Worm (Caenorhabditis elegans) whole organism, L4 larva: ENCODE results near the gene dmd-6.

Experiments used
- D1046.2 ChIP-seq: fragments of 200-800 bp; sonication (Bioruptor generic); IDR thresholded peaks from 2 replicates; pipeline ENCODE4 v1.3.6; 2022; ENCODE audit warnings: missing genetic modification characterization, missing compliant biosample characterization
- F49E8.2 ChIP-seq: sonication (generic microtip); optimal IDR thresholded peaks from 2 replicates; lab custom pipeline; 2016; ENCODE audit warnings: missing compliant biosample characterization, mild to moderate bottlenecking, missing genetic modification characterization, borderline replicate concordance
- R02D3.7 ChIP-seq: fragments of 150-350 bp; sonication (generic microtip); optimal IDR thresholded peaks from 3 replicates; lab custom pipeline; 2014; ENCODE audit warnings: missing biosample characterization, missing genetic modification characterization
- T20F7.1 ChIP-seq: fragments of 200-800 bp; sonication (Bioruptor generic); optimal IDR thresholded peaks from 2 replicates; lab custom pipeline; 2018; ENCODE audit warnings: mild to moderate bottlenecking, missing genetic modification characterization, missing compliant biosample characterization
- T26A8.4 ChIP-seq: fragments of 200-800 bp; sonication (Bioruptor generic); IDR thresholded peaks from 2 replicates; pipeline ENCODE4 v1.3.6; 2022; ENCODE audit warnings: missing genetic modification characterization, missing compliant biosample characterization
- Y48G9A.11 ChIP-seq: fragments of 200-800 bp; sonication (Bioruptor generic); IDR thresholded peaks from 2 replicates; pipeline ENCODE4 v1.3.6; 2022; ENCODE audit warnings: missing genetic modification reagents, missing genetic modification characterization, missing compliant biosample characterization
- ZK337.2 ChIP-seq: fragments of 200-800 bp; sonication (Bioruptor generic); IDR thresholded peaks from 2 replicates; pipeline ENCODE4 v1.3.6; 2022; ENCODE audit warnings: missing genetic modification reagents, missing genetic modification characterization, missing compliant biosample characterization
- ceh-20 ChIP-seq: fragments of 200-800 bp; sonication (Bioruptor generic); IDR thresholded peaks from 2 replicates; pipeline ENCODE4 v1.3.6; 2022; ENCODE audit warnings: missing genetic modification reagents, missing genetic modification characterization, missing compliant biosample characterization
- ceh-32 ChIP-seq: sonication (generic microtip); optimal IDR thresholded peaks from 2 replicates; lab custom pipeline; 2016; ENCODE audit warnings: mild to moderate bottlenecking, missing genetic modification characterization, missing compliant biosample characterization; ENCODE audit not compliant: poor library complexity
- ceh-44 ChIP-seq: fragments of 200-800 bp; sonication (Bioruptor generic); IDR thresholded peaks from 2 replicates; pipeline ENCODE4 v1.3.6; 2022; ENCODE audit warnings: missing genetic modification reagents, missing genetic modification characterization, missing compliant biosample characterization
- daf-16 ChIP-seq, 3 experiments: sonication (generic microtip); optimal IDR thresholded peaks; 2 replicates each; lab custom pipeline; 2016 to 2017; ENCODE audit warnings: missing genetic modification characterization in 3 of 3, missing genetic modification reagents in 3 of 3, mild to moderate bottlenecking in 2 of 3, missing compliant biosample characterization in 2 of 3, missing biosample characterization in 1 of 3, moderate library complexity in 1 of 3
- daf-19 ChIP-seq: fragments of 200-800 bp; sonication (Bioruptor generic); conservative IDR thresholded peaks from 2 replicates; pipeline ENCODE4 v1.3.6; 2022; ENCODE audit warnings: missing genetic modification characterization, missing compliant biosample characterization
- dmd-6 ChIP-seq: fragments of 200-800 bp; sonication (Bioruptor generic); IDR thresholded peaks from 2 replicates; pipeline ENCODE4 v1.3.6; 2022; ENCODE audit warnings: missing genetic modification reagents, missing genetic modification characterization, missing compliant biosample characterization
- dmd-8 ChIP-seq: fragments of 200-800 bp; sonication (Bioruptor generic); IDR thresholded peaks from 2 replicates; pipeline ENCODE4 v1.3.6; 2022; ENCODE audit warnings: missing genetic modification characterization, missing compliant biosample characterization
- dve-1 ChIP-seq: sonication (generic microtip); optimal IDR thresholded peaks from 2 replicates; lab custom pipeline; 2017; ENCODE audit warnings: antibody characterized with exemption, mild to moderate bottlenecking, missing genetic modification characterization, missing compliant biosample characterization; ENCODE audit not compliant: insufficient read depth
- fos-1 ChIP-seq: fragments of 150-350 bp; optimal IDR thresholded peaks from 2 replicates; lab custom pipeline; 2014; ENCODE audit warnings: missing biosample characterization, missing genetic modification characterization
- hlh-11 ChIP-seq: fragments of 200-800 bp; sonication (Bioruptor generic); optimal IDR thresholded peaks from 2 replicates; lab custom pipeline; 2018; ENCODE audit warnings: mild to moderate bottlenecking, missing genetic modification characterization, missing compliant biosample characterization
- hlh-30 ChIP-seq: sonication (generic microtip); optimal IDR thresholded peaks from 2 replicates; lab custom pipeline; 2017; ENCODE audit warnings: antibody characterized with exemption, mild to moderate bottlenecking, missing genetic modification characterization, missing compliant biosample characterization; ENCODE audit not compliant: insufficient read depth
- hmg-1.1 ChIP-seq: fragments of 200-800 bp; sonication (Bioruptor generic); IDR thresholded peaks from 2 replicates; pipeline ENCODE4 v1.3.6; 2022; ENCODE audit warnings: missing genetic modification reagents, missing genetic modification characterization, missing compliant biosample characterization
- jun-1 ChIP-seq: fragments of 150-350 bp; optimal IDR thresholded peaks from 2 replicates; lab custom pipeline; 2014; ENCODE audit warnings: missing biosample characterization, missing genetic modification reagents, missing genetic modification characterization
- lim-7 ChIP-seq: fragments of 200-800 bp; sonication (Bioruptor generic); IDR thresholded peaks from 2 replicates; pipeline ENCODE4 v1.3.6; 2022; ENCODE audit warnings: missing genetic modification characterization, missing compliant biosample characterization
- lin-1 ChIP-seq: fragments of 200-800 bp; sonication (Bioruptor generic); IDR thresholded peaks from 2 replicates; pipeline ENCODE4 v1.3.6; 2022; ENCODE audit warnings: missing genetic modification reagents, missing genetic modification characterization, missing compliant biosample characterization
- lin-13 ChIP-seq: fragments of 150-350 bp; optimal IDR thresholded peaks from 2 replicates; lab custom pipeline; 2014; ENCODE audit warnings: missing biosample characterization, missing genetic modification reagents, missing genetic modification characterization
- lin-29 ChIP-seq: fragments of 200-800 bp; sonication (Bioruptor generic); IDR thresholded peaks from 2 replicates; pipeline ENCODE4 v1.3.6; 2022; ENCODE audit warnings: missing genetic modification reagents, missing genetic modification characterization, missing compliant biosample characterization
- lin-38 ChIP-seq: fragments of 200-800 bp; sonication (Bioruptor generic); IDR thresholded peaks from 2 replicates; pipeline ENCODE4 v1.3.6; 2022; ENCODE audit warnings: missing genetic modification reagents, missing genetic modification characterization, missing compliant biosample characterization
- lir-3 ChIP-seq: sonication (generic microtip); optimal IDR thresholded peaks from 2 replicates; lab custom pipeline; 2016; ENCODE audit warnings: mild to moderate bottlenecking, missing genetic modification characterization, missing compliant biosample characterization
- lsy-2 ChIP-seq, 2 experiments: fragments of 150-350 bp in 1 of 2; sonication (generic microtip) in 1 of 2; optimal IDR thresholded peaks; 2 replicates each; lab custom pipeline; 2014 to 2017; ENCODE audit warnings: missing biosample characterization in 2 of 2, missing genetic modification characterization in 2 of 2
- mdt-29 ChIP-seq: fragments of 200-800 bp; sonication (Bioruptor generic); IDR thresholded peaks from 2 replicates; pipeline ENCODE4 v1.3.6; 2022; ENCODE audit warnings: missing genetic modification reagents, missing genetic modification characterization, missing compliant biosample characterization
- mep-1 ChIP-seq: fragments of 150-350 bp; sonication (generic microtip); optimal IDR thresholded peaks from 3 replicates; lab custom pipeline; 2014; ENCODE audit warnings: missing biosample characterization, missing genetic modification characterization
- mxl-2 ChIP-seq: fragments of 200-800 bp; sonication (Bioruptor generic); conservative IDR thresholded peaks from 2 replicates; pipeline ENCODE4 v1.3.6; 2022; ENCODE audit warnings: missing genetic modification reagents, missing genetic modification characterization, missing compliant biosample characterization
- mxl-3 ChIP-seq: fragments of 200-800 bp; sonication (Bioruptor generic); optimal IDR thresholded peaks from 2 replicates; lab custom pipeline; 2018; ENCODE audit warnings: mild to moderate bottlenecking, missing genetic modification characterization, missing compliant biosample characterization
- nhr-10 ChIP-seq: fragments of 150-350 bp; optimal IDR thresholded peaks from 2 replicates; lab custom pipeline; 2014; ENCODE audit warnings: missing biosample characterization, missing genetic modification characterization
- nhr-102 ChIP-seq: sonication (generic microtip); optimal IDR thresholded peaks from 2 replicates; lab custom pipeline; 2016; ENCODE audit warnings: mild to moderate bottlenecking, missing genetic modification characterization, moderate library complexity, missing compliant biosample characterization
- nhr-11 ChIP-seq: fragments of 150-350 bp; optimal IDR thresholded peaks from 2 replicates; lab custom pipeline; 2014; ENCODE audit warnings: missing biosample characterization, missing genetic modification characterization
- nhr-237 ChIP-seq: sonication (generic microtip); optimal IDR thresholded peaks from 2 replicates; lab custom pipeline; 2017; ENCODE audit warnings: missing biosample characterization, missing genetic modification characterization
- nhr-28 ChIP-seq: fragments of 150-350 bp; optimal IDR thresholded peaks from 2 replicates; lab custom pipeline; 2014; ENCODE audit warnings: missing biosample characterization, missing genetic modification characterization
- nhr-48 ChIP-seq: sonication (generic microtip); optimal IDR thresholded peaks from 2 replicates; lab custom pipeline; 2016; ENCODE audit warnings: mild to moderate bottlenecking, missing genetic modification characterization, missing compliant biosample characterization
- nhr-6 ChIP-seq: fragments of 150-350 bp; optimal IDR thresholded peaks from 2 replicates; lab custom pipeline; 2014; ENCODE audit warnings: missing biosample characterization, missing genetic modification characterization
- nhr-76 ChIP-seq: fragments of 150-350 bp; optimal IDR thresholded peaks from 2 replicates; lab custom pipeline; 2014; ENCODE audit warnings: missing biosample characterization, missing genetic modification characterization
- nhr-77 ChIP-seq: fragments of 150-350 bp; optimal IDR thresholded peaks from 2 replicates; lab custom pipeline; 2014; ENCODE audit warnings: missing biosample characterization, missing genetic modification characterization
- pha-4 ChIP-seq, 2 experiments: fragments of 150-350 bp in 1 of 2; fragments of 200-800 bp in 1 of 2; sonication (Bioruptor generic) in 1 of 2; IDR thresholded peaks in 1 of 2; optimal IDR thresholded peaks in 1 of 2; 2 replicates each; pipeline versions ENCODE4 v1.3.6 to Lab custom; 2014 to 2022; ENCODE audit warnings: missing genetic modification characterization in 2 of 2, missing genetic modification reagents in 2 of 2, missing biosample characterization in 1 of 2, missing compliant biosample characterization in 1 of 2
- php-3 ChIP-seq: fragments of 200-800 bp; sonication (Bioruptor generic); IDR thresholded peaks from 2 replicates; pipeline ENCODE4 v1.3.6; 2022; ENCODE audit warnings: missing genetic modification reagents, missing genetic modification characterization, missing compliant biosample characterization
- rbr-2 ChIP-seq: sonication (generic microtip); optimal IDR thresholded peaks from 2 replicates; lab custom pipeline; 2016; ENCODE audit warnings: missing genotype, missing genetic modification characterization, missing compliant biosample characterization
- set-16 ChIP-seq: fragments of 200-800 bp; sonication (Bioruptor generic); IDR thresholded peaks from 2 replicates; pipeline ENCODE4 v1.3.6; 2022; ENCODE audit warnings: missing genetic modification reagents, missing genetic modification characterization, missing compliant biosample characterization
- skn-1 ChIP-seq: fragments of 150-350 bp; optimal IDR thresholded peaks from 2 replicates; lab custom pipeline; 2014; ENCODE audit warnings: missing biosample characterization, missing genetic modification characterization
- spr-1 ChIP-seq: sonication (generic microtip); optimal IDR thresholded peaks from 2 replicates; lab custom pipeline; 2016; ENCODE audit warnings: mild to moderate bottlenecking, missing genetic modification characterization, missing compliant biosample characterization
- zfp-3 ChIP-seq: fragments of 200-800 bp; sonication (Bioruptor generic); conservative IDR thresholded peaks from 2 replicates; pipeline ENCODE4 v1.3.6; 2022; ENCODE audit warnings: missing genetic modification reagents, missing genetic modification characterization, missing compliant biosample characterization
- zip-11 ChIP-seq: fragments of 200-800 bp; sonication (Bioruptor generic); IDR thresholded peaks from 2 replicates; pipeline ENCODE4 v1.3.6; 2022; ENCODE audit warnings: missing genetic modification characterization, missing compliant biosample characterization
- ztf-11 ChIP-seq: fragments of 150-350 bp; optimal IDR thresholded peaks from 2 replicates; lab custom pipeline; 2014; ENCODE audit warnings: missing biosample characterization, missing genetic modification characterization

dmd-6 gene

DNA sequence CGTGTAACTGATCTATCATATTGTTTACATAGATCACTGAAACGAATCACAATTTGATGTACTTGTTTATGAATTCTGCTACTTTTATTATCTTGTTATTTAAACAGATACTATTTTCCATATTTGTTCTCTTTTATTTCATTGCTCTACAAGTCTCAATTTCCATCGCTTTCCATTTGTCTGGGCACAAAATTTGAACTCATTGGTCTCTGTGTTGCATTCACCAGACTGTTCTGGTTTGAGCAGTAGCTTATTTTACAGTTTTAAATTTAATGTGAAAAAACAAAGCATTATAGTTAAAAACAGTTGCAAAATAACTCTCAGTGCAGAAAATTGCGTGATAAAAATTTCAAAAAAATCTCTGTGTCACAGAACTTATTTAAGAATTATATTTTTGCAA lies 28.8 kb upstream of the dmd-6 start:
- TF ChIP-seq mdt-29 (no peak), ZK337.2 (no peak), lin-13 (GFP tag; lab: Kevin White, UChicago) (no peak), lir-3 (tag; lab: Kevin White, UChicago) (no peak), lim-7 (GFP tag; lab: Robert Waterston, UW) (no peak), T20F7.1 (GFP tag; lab: Kevin White, UChicago) (no peak), hlh-11 (tag; lab: Kevin White, UChicago) (no peak)

- TF ChIP-seq nhr-48 (tag; lab: Kevin White, UChicago) (peak; percentile 99), dmd-8 (GFP tag; lab: Robert Waterston, UW) (no peak), nhr-76 (tag; lab: Kevin White, UChicago) (peak; percentile 73), skn-1 (tag; lab: Kevin White, UChicago) (no peak), fos-1 (tag; lab: Kevin White, UChicago) (peak; percentile 86), set-16 (GFP tag; lab: Robert Waterston, UW) (no peak), lin-1 (GFP tag; lab: Robert Waterston, UW) (no peak), ztf-11 (tag; lab: Kevin White, UChicago) (no peak), hmg-1.1 (no peak), nhr-10 (peak; percentile 95), spr-1 (tag; lab: Kevin White, UChicago) (peak; percentile 32), lin-13 (GFP tag; lab: Kevin White, UChicago) (peak; percentile 44), rbr-2 (peak; percentile 58), php-3 (GFP tag; lab: Robert Waterston, UW) (peak; percentile 98), dmd-6 (GFP tag; lab: Robert Waterston, UW) (peak; percentile 100), nhr-77 (peak; percentile 97), nhr-11 (tag; lab: Kevin White, UChicago) (peak; percentile 73), zfp-3 (GFP tag; lab: Robert Waterston, UW) (0 out of 2 replicates have a peak, but pooled peaks have one; percentile 58), mxl-3 (peak; percentile 91), lsy-2 (tag; optimal IDR thresholded peaks at IDR 0.05; lab: Kevin White, UChicago) (peak; percentile 85 to 96), dve-1 (tag; lab: Kevin White, UChicago) (peak; percentile 99), ceh-20 (GFP tag; lab: Robert Waterston, UW) (peak; percentile 74), T26A8.4 (no peak), R02D3.7 (tag; lab: Kevin White, UChicago) (no peak), D1046.2 (GFP tag; lab: Robert Waterston, UW) (no peak), nhr-6 (peak; percentile 94), daf-16 (GFP tag; optimal IDR thresholded peaks at IDR 0.05; lab: Kevin White, UChicago) (peak in 1 of 2 experiments; percentile 86), daf-16 (tag; optimal IDR thresholded peaks at IDR 0.05; lab: Kevin White, UChicago) (peak; percentile 98), F49E8.2 (no peak), mep-1 (tag; lab: Kevin White, UChicago) (peak; percentile 93), ceh-44 (GFP tag; lab: Robert Waterston, UW) (no peak), pha-4 (GFP tag; IDR thresholded peaks at IDR 0.05; lab: Robert Waterston, UW) (peak; percentile 77), pha-4 (tag; optimal IDR thresholded peaks at IDR 0.05; lab: Kevin White, UChicago) (peak; percentile 19), nhr-28 (tag; lab: Kevin White, UChicago) (peak; percentile 99), mdt-29 (0 out of 2 replicates have a peak, but pooled peaks have one; percentile 61), lin-38 (peak; percentile 43), Y48G9A.11 (GFP tag; lab: Robert Waterston, UW) (no peak), lin-29 (no peak), zip-11 (no peak), nhr-102 (tag; lab: Kevin White, UChicago) (peak; percentile 96), nhr-237 (tag; lab: Kevin White, UChicago) (peak; percentile 7), hlh-30 (tag; lab: Kevin White, UChicago) (peak; percentile 92), ceh-32 (tag; lab: Kevin White, UChicago) (no peak), jun-1 (tag; lab: Kevin White, UChicago) (peak; percentile 78), mxl-2 (GFP tag; lab: Robert Waterston, UW) (no peak), daf-19 (GFP tag; lab: Robert Waterston, UW) (no peak)
These were observed 22.2 kb upstream of the dmd-6 start for ce11 chrIV:14594249-14594648.
